Worm (Caenorhabditis elegans): ENCODE measurements around the gene Y52D5A.2.

DNA sequence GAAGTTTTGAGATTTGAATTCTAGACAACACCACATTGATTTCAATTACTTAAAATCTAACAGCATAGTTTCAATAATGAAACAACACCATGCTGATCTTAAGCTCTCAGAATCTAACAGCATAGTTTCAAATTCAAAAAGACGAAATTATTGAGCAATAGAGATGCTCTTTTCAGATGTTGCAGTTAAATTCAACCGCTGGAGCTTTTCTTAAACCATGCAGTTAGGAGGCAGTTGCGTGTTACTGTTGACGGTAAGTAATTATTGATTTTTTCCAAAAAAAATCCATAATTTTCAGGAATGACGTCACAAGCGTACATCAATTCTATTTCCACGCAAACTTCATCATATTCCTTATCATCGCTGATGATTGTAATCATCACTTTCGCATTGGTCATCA, 18.4 kb upstream of the Y52D5A.2 start, which contains the start of gene T11F8.5:
- no peak for TF ChIP-seq ztf-29 (GFP tag; IDR thresholded peaks at IDR 0.05)
- no peak for TF ChIP-seq klf-2 (GFP tag; conservative IDR thresholded peaks at IDR 0.05)
